Fruit fly (Drosophila melanogaster) whole organism, embryonic: ENCODE results near the gene put.
A peak's percentile ranks its signal among the peaks of the same experiment; 100 is the strongest.

Experiments used
- ATbp ChIP-seq: fragments of 200-800 bp; sonication (Bioruptor generic); optimal IDR thresholded peaks from 2 replicates; lab custom pipeline; 2017; ENCODE audit warnings: missing biosample characterization, mild to moderate bottlenecking, missing genetic modification characterization, missing genetic modification reagents
- Ada2b ChIP-seq: fragments of 200-800 bp; sonication (Bioruptor generic); IDR thresholded peaks from 2 replicates; pipeline ENCODE4 v1.3.6; 2022; ENCODE audit warnings: missing biosample characterization, missing genetic modification characterization
- Asciz ChIP-seq: fragments of 200-800 bp; sonication (Bioruptor generic); optimal IDR thresholded peaks from 2 replicates; lab custom pipeline; 2017; ENCODE audit warnings: missing biosample characterization, mild to moderate bottlenecking, missing genetic modification characterization, missing genetic modification reagents
- B-H1 ChIP-seq: fragments of 200-800 bp; sonication (Bioruptor generic); IDR thresholded peaks from 3 replicates; pipeline ENCODE4 v1.3.6; 2022; ENCODE audit warnings: missing biosample characterization, missing genetic modification characterization
- Bteb2 ChIP-seq: fragments of 200-800 bp; sonication (Bioruptor generic); optimal IDR thresholded peaks from 2 replicates; lab custom pipeline; 2016; ENCODE audit warnings: missing biosample characterization, missing genetic modification characterization
- CG10267 ChIP-seq: fragments of 200-800 bp; sonication (Bioruptor generic); optimal IDR thresholded peaks from 2 replicates; lab custom pipeline; 2018; ENCODE audit warnings: missing biosample characterization, mild to moderate bottlenecking, missing genetic modification characterization, moderate library complexity
- CG10321 ChIP-seq: fragments of 200-800 bp; sonication (Bioruptor generic); IDR thresholded peaks from 2 replicates; pipeline ENCODE4 v1.3.6; 2022; ENCODE audit warnings: missing biosample characterization, missing genetic modification characterization
- CG10979 ChIP-seq: fragments of 200-800 bp; sonication (Bioruptor generic); optimal IDR thresholded peaks from 2 replicates; lab custom pipeline; 2018; ENCODE audit warnings: missing biosample characterization, mild to moderate bottlenecking, missing genetic modification characterization, moderate library complexity
- CG1233 ChIP-seq: fragments of 200-800 bp; sonication (Bioruptor generic); optimal IDR thresholded peaks from 4 replicates; lab custom pipeline; 2018; ENCODE audit warnings: missing biosample characterization, mild to moderate bottlenecking, missing genetic modification characterization
- CG13123 ChIP-seq: fragments of 200-800 bp; sonication (Bioruptor generic); optimal IDR thresholded peaks from 2 replicates; lab custom pipeline; 2016; ENCODE audit warnings: missing biosample characterization, missing genetic modification characterization
- CG14965 ChIP-seq: fragments of 200-800 bp; sonication (Bioruptor generic); optimal IDR thresholded peaks from 2 replicates; lab custom pipeline; 2016; ENCODE audit warnings: missing biosample characterization, missing genetic modification characterization, borderline replicate concordance
- CG15073 ChIP-seq: fragments of 200-800 bp; sonication (Bioruptor generic); optimal IDR thresholded peaks from 2 replicates; lab custom pipeline; 2016; ENCODE audit warnings: missing biosample characterization, missing genetic modification characterization
- CG15479 ChIP-seq: fragments of 200-800 bp; sonication (Bioruptor generic); optimal IDR thresholded peaks from 3 replicates; lab custom pipeline; 2019; ENCODE audit warnings: missing biosample characterization, mild to moderate bottlenecking, missing genetic modification characterization, moderate library complexity
- CG15696 ChIP-seq: fragments of 200-800 bp; sonication (Bioruptor generic); optimal IDR thresholded peaks from 2 replicates; lab custom pipeline; 2019; ENCODE audit warnings: missing biosample characterization, mild to moderate bottlenecking, missing genetic modification characterization, moderate library complexity
- CG1647 ChIP-seq: fragments of 200-800 bp; sonication (Bioruptor generic); optimal IDR thresholded peaks from 3 replicates; lab custom pipeline; 2016; ENCODE audit warnings: missing biosample characterization, missing genetic modification characterization
- CG3163 ChIP-seq: fragments of 200-800 bp; sonication (Bioruptor generic); optimal IDR thresholded peaks from 3 replicates; lab custom pipeline; 2016; ENCODE audit warnings: missing biosample characterization, missing genetic modification characterization
- CG33557 ChIP-seq: fragments of 200-800 bp; sonication (Bioruptor generic); optimal IDR thresholded peaks from 2 replicates; lab custom pipeline; 2019; ENCODE audit warnings: missing biosample characterization, mild to moderate bottlenecking, missing genetic modification characterization, moderate library complexity
- CG4360 ChIP-seq: fragments of 200-800 bp; sonication (Bioruptor generic); IDR thresholded peaks from 2 replicates; pipeline ENCODE4 v1.3.6; 2022; ENCODE audit warnings: missing biosample characterization, missing genetic modification characterization
- CG4730 ChIP-seq: fragments of 200-800 bp; sonication (Bioruptor generic); IDR thresholded peaks from 2 replicates; pipeline ENCODE4 v1.3.6; 2022; ENCODE audit warnings: missing biosample characterization, missing genetic modification characterization
- CG4820 ChIP-seq: fragments of 200-800 bp; sonication (Bioruptor generic); optimal IDR thresholded peaks from 3 replicates; lab custom pipeline; 2016; ENCODE audit warnings: missing biosample characterization, missing genetic modification characterization
- CG8359 ChIP-seq: fragments of 200-800 bp; sonication (Bioruptor generic); optimal IDR thresholded peaks from 2 replicates; lab custom pipeline; 2017; ENCODE audit warnings: missing biosample characterization, mild to moderate bottlenecking, missing genetic modification characterization, borderline replicate concordance
- CG9727 ChIP-seq: fragments of 200-800 bp; sonication (Bioruptor generic); optimal IDR thresholded peaks from 3 replicates; lab custom pipeline; 2017; ENCODE audit warnings: missing biosample characterization, mild to moderate bottlenecking, missing genetic modification characterization
- CG9817 ChIP-seq: fragments of 200-800 bp; sonication (Bioruptor generic); optimal IDR thresholded peaks from 2 replicates; lab custom pipeline; 2018; ENCODE audit warnings: missing biosample characterization, mild to moderate bottlenecking, missing genetic modification characterization, moderate library complexity
- CG9876 ChIP-seq: fragments of 200-800 bp; sonication (Bioruptor generic); optimal IDR thresholded peaks from 2 replicates; lab custom pipeline; 2016; ENCODE audit warnings: missing biosample characterization, missing genetic modification characterization
- CHES-1-like ChIP-seq: fragments of 200-800 bp; sonication (Bioruptor generic); optimal IDR thresholded peaks from 2 replicates; lab custom pipeline; 2016; ENCODE audit warnings: missing biosample characterization, missing genetic modification characterization
- D ChIP-seq, 2 experiments: fragments of 200-800 bp in 1 of 2; fragments of >200 bp in 1 of 2; sonication (Bioruptor generic) in 1 of 2; optimal IDR thresholded peaks; 2 replicates in 1 of 2; 3 replicates in 1 of 2; lab custom pipeline; 2017; ENCODE audit warnings: mild to moderate bottlenecking in 1 of 2, missing biosample characterization in 1 of 2, missing genetic modification characterization in 1 of 2, missing genetic modification reagents in 1 of 2
- D19B ChIP-seq: fragments of 200-800 bp; sonication (Bioruptor generic); optimal IDR thresholded peaks from 2 replicates; lab custom pipeline; 2017; ENCODE audit warnings: missing biosample characterization, mild to moderate bottlenecking, missing genetic modification characterization
- Dad ChIP-seq: fragments of 200-800 bp; sonication (Bioruptor generic); optimal IDR thresholded peaks from 3 replicates; lab custom pipeline; 2016; ENCODE audit warnings: missing biosample characterization, missing genetic modification characterization
- Dip2 ChIP-seq: fragments of 200-800 bp; sonication (Bioruptor generic); IDR thresholded peaks from 2 replicates; pipeline ENCODE4 v1.3.6; 2022; ENCODE audit warnings: missing biosample characterization, missing genetic modification characterization
- E2f1 ChIP-seq: fragments of 200-800 bp; sonication (Bioruptor generic); IDR thresholded peaks from 2 replicates; pipeline ENCODE4 v1.3.6; 2022; ENCODE audit warnings: missing biosample characterization, missing genetic modification characterization
- Ets65A ChIP-seq: fragments of 200-800 bp; sonication (Bioruptor generic); peaks from one replicate; lab custom pipeline; 2016; ENCODE audit warnings: missing biosample characterization, missing genetic modification characterization
- Fer1 ChIP-seq: fragments of 200-800 bp; sonication (Bioruptor generic); optimal IDR thresholded peaks from 2 replicates; lab custom pipeline; 2017; ENCODE audit warnings: missing biosample characterization, mild to moderate bottlenecking, missing genetic modification characterization
- HHEX ChIP-seq: fragments of 200-800 bp; sonication (Bioruptor generic); optimal IDR thresholded peaks from 3 replicates; lab custom pipeline; 2017; ENCODE audit warnings: missing biosample characterization, mild to moderate bottlenecking, missing genetic modification characterization, missing genetic modification reagents
- Hsf ChIP-seq: fragments of 200-800 bp; sonication (Bioruptor generic); optimal IDR thresholded peaks from 3 replicates; lab custom pipeline; 2016; ENCODE audit warnings: missing biosample characterization, missing genetic modification characterization
- Max ChIP-seq: fragments of 200-800 bp; sonication (Bioruptor generic); optimal IDR thresholded peaks from 2 replicates; lab custom pipeline; 2016; ENCODE audit warnings: missing biosample characterization, mild to moderate bottlenecking, missing genetic modification characterization
- Pdp1 ChIP-seq, 2 experiments: fragments of 200-800 bp; sonication (Bioruptor generic); optimal IDR thresholded peaks; 3 replicates each; lab custom pipeline; 2016; ENCODE audit warnings: missing biosample characterization in 2 of 2, missing genetic modification characterization in 2 of 2, mild to moderate bottlenecking in 1 of 2, moderate library complexity in 1 of 2
- Rfx ChIP-seq: fragments of 200-800 bp; sonication (Bioruptor generic); IDR thresholded peaks from 2 replicates; pipeline ENCODE4 v1.3.6; 2022; ENCODE audit warnings: missing biosample characterization, missing genetic modification characterization
- Tbp ChIP-seq: fragments of >200 bp; optimal IDR thresholded peaks from 2 replicates; lab custom pipeline; 2018; ENCODE audit warnings: missing biosample characterization, missing genetic modification characterization
- Xrp1 ChIP-seq: fragments of 200-800 bp; sonication (Bioruptor generic); IDR thresholded peaks from 2 replicates; pipeline ENCODE4 v1.3.6; 2022; ENCODE audit warnings: missing biosample characterization, missing genetic modification characterization
- ato ChIP-seq: fragments of 200-800 bp; sonication (Bioruptor generic); IDR thresholded peaks from 2 replicates; pipeline ENCODE4 v1.3.6; 2022; ENCODE audit warnings: missing biosample characterization, missing genetic modification characterization; ENCODE audit not compliant: partially characterized antibody
- croc ChIP-seq: fragments of 200-800 bp; sonication (Bioruptor generic); conservative IDR thresholded peaks from 3 replicates; pipeline ENCODE4 v1.3.6; 2022; ENCODE audit warnings: missing biosample characterization, missing genetic modification characterization
- dysf ChIP-seq: fragments of 200-800 bp; sonication (Bioruptor generic); IDR thresholded peaks from 3 replicates; pipeline ENCODE4 v1.3.6; 2022; ENCODE audit warnings: missing biosample characterization, missing genetic modification characterization
- gsb ChIP-seq: fragments of 200-800 bp; sonication (Bioruptor generic); IDR thresholded peaks from 2 replicates; pipeline ENCODE4 v1.3.6; 2022; ENCODE audit warnings: missing biosample characterization, missing genetic modification characterization
- hb ChIP-seq: fragments of 200-800 bp; sonication (Bioruptor generic); IDR thresholded peaks from 3 replicates; pipeline ENCODE4 v1.3.6; 2022; ENCODE audit warnings: missing biosample characterization, missing genetic modification characterization; ENCODE audit not compliant: partially characterized antibody
- kah ChIP-seq: fragments of 200-800 bp; sonication (Bioruptor generic); optimal IDR thresholded peaks from 2 replicates; lab custom pipeline; 2018; ENCODE audit warnings: missing biosample characterization, mild to moderate bottlenecking, missing genetic modification characterization
- nmo ChIP-seq: fragments of 200-800 bp; sonication (Bioruptor generic); optimal IDR thresholded peaks from 2 replicates; lab custom pipeline; 2018; ENCODE audit warnings: missing biosample characterization, mild to moderate bottlenecking, missing genetic modification characterization, moderate library complexity
- nom ChIP-seq: fragments of 200-800 bp; sonication (Bioruptor generic); optimal IDR thresholded peaks from 2 replicates; lab custom pipeline; 2017; ENCODE audit warnings: missing biosample characterization, missing genetic modification characterization, mild to moderate bottlenecking, moderate library complexity, missing genetic modification reagents
- pum ChIP-seq: fragments of 200-800 bp; sonication (Bioruptor generic); optimal IDR thresholded peaks from 2 replicates; lab custom pipeline; 2016; ENCODE audit warnings: missing biosample characterization, missing genetic modification characterization
- wor ChIP-seq: fragments of 200-800 bp; sonication (Bioruptor generic); IDR thresholded peaks from 2 replicates; pipeline ENCODE4 v1.3.6; 2022; ENCODE audit warnings: missing biosample characterization, missing genetic modification characterization
- yki ChIP-seq: fragments of >200 bp; optimal IDR thresholded peaks from 3 replicates; lab custom pipeline; 2018

The put gene

dm6 chr3R:14674762-14675161, 49.3 kb upstream of the put start:
- TF ChIP-seq nom (peak; percentile 7), Asciz (GFP tag; lab: Kevin White, UChicago) (peak; percentile 24), pum (peak; percentile 22), Dip2 (GFP tag; lab: Robert Waterston, UW) (no peak), Max (GFP tag; lab: Kevin White, UChicago) (peak; percentile 35), CHES-1-like (no peak), ato (no peak), CG4360 (GFP tag; lab: Robert Waterston, UW) (peak; percentile 40; the same call in 1 of the 2 replicates), wor (GFP tag; lab: Robert Waterston, UW) (no peak; the same call in 1 of the 2 replicates), Rfx (GFP tag; lab: Robert Waterston, UW) (peak; percentile 29; the same call in 1 of the 2 replicates), CG15073 (GFP tag; lab: Kevin White, UChicago) (no peak), dysf (peak; percentile 54; the same call in 1 of the 3 replicates), gsb (no peak), CG10267 (tag; lab: Kevin White, UChicago) (peak; percentile 81), Ets65A (peak; percentile 80), CG33557 (GFP tag; lab: Kevin White, UChicago) (peak; percentile 66), Dad (GFP tag; lab: Kevin White, UChicago) (no peak), D (optimal IDR thresholded peaks at IDR 0.05; lab: Kevin White, UChicago) (no peak), D (GFP tag; optimal IDR thresholded peaks at IDR 0.05; lab: Kevin White, UChicago) (peak; percentile 69), CG9727 (GFP tag; lab: Kevin White, UChicago) (peak; percentile 91), Fer1 (GFP tag; lab: Kevin White, UChicago) (peak; percentile 1), B-H1 (peak; percentile 38; the same call in 1 of the 3 replicates), CG3163 (GFP tag; lab: Kevin White, UChicago) (no peak), ATbp (GFP tag; lab: Kevin White, UChicago) (peak; percentile 22), CG9817 (tag; lab: Kevin White, UChicago) (no peak), yki (lab: Kevin White, UChicago) (no peak), Hsf (GFP tag; lab: Kevin White, UChicago) (peak; percentile 60), HHEX (GFP tag; lab: Kevin White, UChicago) (no peak), nmo (peak; percentile 84), CG13123 (GFP tag; lab: Kevin White, UChicago) (peak; percentile 21), CG10979 (tag; lab: Kevin White, UChicago) (peak; percentile 88), hb (GFP tag; lab: Robert Waterston, UW) (no peak), Xrp1 (GFP tag; lab: Robert Waterston, UW) (peak; percentile 93), CG15696 (peak; percentile 95), CG1647 (GFP tag; lab: Kevin White, UChicago) (no peak), Pdp1 (GFP tag; optimal IDR thresholded peaks at IDR 0.05; lab: Kevin White, UChicago) (peak; percentile 19 to 60), CG8359 (peak; percentile 51), CG1233 (GFP tag; lab: Kevin White, UChicago) (peak; percentile 49), CG4820 (GFP tag; lab: Kevin White, UChicago) (peak; percentile 70), CG15479 (GFP tag; lab: Kevin White, UChicago) (peak; percentile 62), CG10321 (GFP tag; lab: Robert Waterston, UW) (no peak), Bteb2 (GFP tag; lab: Kevin White, UChicago) (no peak), E2f1 (GFP tag; lab: Robert Waterston, UW) (peak; percentile 62), Ada2b (GFP tag; lab: Robert Waterston, UW) (peak; percentile 58; the same call in 1 of the 2 replicates), CG9876 (no peak), croc (peak; percentile 67), Tbp (no peak), kah (GFP tag; lab: Kevin White, UChicago) (peak; percentile 1), CG4730 (peak; percentile 34; the same call in 1 of the 2 replicates), D19B (no peak), CG14965 (GFP tag; lab: Kevin White, UChicago) (peak; percentile 3)
